Worm (Caenorhabditis elegans): ENCODE data around the gene F56C9.8.

Gene F56C9.8

DNA sequence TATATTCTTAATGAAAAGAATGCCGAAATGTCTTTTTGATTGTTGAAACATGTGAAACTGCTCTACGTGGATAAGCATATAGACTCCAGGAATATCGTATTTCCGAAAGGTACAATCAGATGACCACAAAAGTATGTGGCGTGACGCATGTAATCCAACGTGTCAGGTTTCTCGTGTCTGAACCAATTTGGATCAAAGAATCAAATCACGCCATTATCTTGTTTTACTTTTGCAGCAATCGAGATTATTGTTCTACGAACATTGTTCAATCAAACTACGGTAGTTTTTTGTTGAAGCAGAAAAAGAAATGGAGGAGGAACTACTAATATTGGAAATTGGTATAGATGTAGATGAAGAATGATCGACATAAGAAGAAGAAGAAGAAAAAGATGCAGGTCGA lies 45.6 kb downstream of the F56C9.8 start:
- TF ChIP-seq hmg-1.1 (GFP tag; IDR thresholded peaks at IDR 0.05) (no peak), ztf-7 (tag; optimal IDR thresholded peaks at IDR 0.05) (no peak), ces-1 (GFP tag; optimal IDR thresholded peaks at IDR 0.05) (no peak), hlh-11 (tag; optimal IDR thresholded peaks at IDR 0.05) (peak; percentile 28), lin-38 (GFP tag; IDR thresholded peaks at IDR 0.05) (no peak), ztf-11 (tag; optimal IDR thresholded peaks at IDR 0.05) (no peak), dmd-6 (GFP tag; IDR thresholded peaks at IDR 0.05) (0 out of 2 replicates have a peak, but pooled peaks have one; percentile 35), nhr-76 (tag; optimal IDR thresholded peaks at IDR 0.05) (no peak), Y75B8A.6 (GFP tag; IDR thresholded peaks at IDR 0.05) (no peak), F37D6.2 (tag; optimal IDR thresholded peaks at IDR 0.05) (no peak), F26F4.8 (GFP tag; conservative IDR thresholded peaks at IDR 0.05) (no peak), php-3 (GFP tag; IDR thresholded peaks at IDR 0.05) (no peak), lim-7 (GFP tag; IDR thresholded peaks at IDR 0.05) (no peak), hlh-30 (tag; optimal IDR thresholded peaks at IDR 0.05; ENCODE audit: insufficient read depth) (peak; percentile 64), mdl-1 (tag; optimal IDR thresholded peaks at IDR 0.05) (peak in 1 of 2 experiments; percentile 63), zag-1 (tag; optimal IDR thresholded peaks at IDR 0.05) (no peak), nhr-11 (tag; optimal IDR thresholded peaks at IDR 0.05) (no peak), nhr-28 (tag; optimal IDR thresholded peaks at IDR 0.05) (peak; percentile 44), lin-15B (tag; optimal IDR thresholded peaks at IDR 0.05) (no peak), sdz-12 (GFP tag; optimal IDR thresholded peaks at IDR 0.05) (no peak), mxl-3 (GFP tag; optimal IDR thresholded peaks at IDR 0.05) (peak; percentile 2)

DNA sequence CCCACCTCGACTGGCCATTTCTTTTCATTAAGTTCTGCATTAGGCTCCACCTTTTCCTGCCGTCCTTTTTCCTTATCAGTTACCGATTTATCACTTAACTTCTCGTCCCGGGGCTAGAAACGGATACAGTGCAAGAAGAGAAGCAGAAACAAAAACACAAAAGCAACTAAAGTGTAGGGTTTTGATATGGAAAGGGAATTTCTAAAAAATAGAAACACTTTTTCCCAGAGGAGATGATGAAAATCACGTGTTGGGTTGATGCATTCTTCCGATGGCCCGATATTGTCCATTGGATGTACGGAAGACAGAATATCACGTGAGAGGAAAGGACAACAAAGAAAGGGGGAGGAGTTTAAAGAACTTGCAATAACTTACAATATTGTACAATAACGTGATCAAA lies 46.5 kb downstream of the F56C9.8 start:
- 0 out of 2 replicates have a peak, but pooled peaks have one; percentile 16 for TF ChIP-seq lim-7 (GFP tag; IDR thresholded peaks at IDR 0.05)
- TF ChIP-seq daf-8 (GFP tag; IDR thresholded peaks at IDR 0.05) = no peak
- peak in 1 of 2 experiments; percentile 35 for TF ChIP-seq mdl-1 (tag; optimal IDR thresholded peaks at IDR 0.05)
- peak; percentile 86 for TF ChIP-seq hlh-30 (tag; optimal IDR thresholded peaks at IDR 0.05; ENCODE audit: insufficient read depth)
- TF ChIP-seq zag-1 (tag; optimal IDR thresholded peaks at IDR 0.05) = no peak
- TF ChIP-seq Y105C5A.15 (GFP tag; IDR thresholded peaks at IDR 0.05) = no peak
- TF ChIP-seq nhr-28 (tag; optimal IDR thresholded peaks at IDR 0.05) = peak; percentile 66
- TF ChIP-seq hif-1 (tag; optimal IDR thresholded peaks at IDR 0.05) = no peak
- TF ChIP-seq Y48G9A.11 (GFP tag; IDR thresholded peaks at IDR 0.05) = no peak
- TF ChIP-seq unc-62 (GFP tag; optimal IDR thresholded peaks at IDR 0.05 in 1 of 2) = no peak
- no peak for TF ChIP-seq unc-62 (tag; optimal IDR thresholded peaks at IDR 0.05)
- TF ChIP-seq nhr-48 (tag; optimal IDR thresholded peaks at IDR 0.05) = peak; percentile 47
- peak; percentile 70 for TF ChIP-seq pqm-1 (tag; optimal IDR thresholded peaks at IDR 0.05)
- no peak for TF ChIP-seq ceh-28 (tag; optimal IDR thresholded peaks at IDR 0.05)
- TF ChIP-seq nhr-76 (tag; optimal IDR thresholded peaks at IDR 0.05) = peak; percentile 40
- TF ChIP-seq daf-12 (tag; optimal IDR thresholded peaks at IDR 0.05) = no peak
- TF ChIP-seq egl-27 (tag; optimal IDR thresholded peaks at IDR 0.05) = no peak
- TF ChIP-seq T20F7.1 (GFP tag; optimal IDR thresholded peaks at IDR 0.05) = no peak
- no peak for TF ChIP-seq fkh-10 (GFP tag; optimal IDR thresholded peaks at IDR 0.05)
- TF ChIP-seq T26A8.4 (GFP tag; IDR thresholded peaks at IDR 0.05) = no peak
- TF ChIP-seq tra-1 (GFP tag; IDR thresholded peaks at IDR 0.05) = 0 out of 2 replicates have a peak, but pooled peaks have one; percentile 42
- no peak for TF ChIP-seq ceh-62 (tag; optimal IDR thresholded peaks at IDR 0.05)
- no peak for TF ChIP-seq madf-5 (GFP tag; IDR thresholded peaks at IDR 0.05)
- no peak for TF ChIP-seq zfp-2 (tag; optimal IDR thresholded peaks at IDR 0.05)
- no peak for TF ChIP-seq ceh-82 (tag; optimal IDR thresholded peaks at IDR 0.05)
- no peak for TF ChIP-seq saeg-2 (GFP tag; IDR thresholded peaks at IDR 0.05)
- TF ChIP-seq jun-1 (tag; optimal IDR thresholded peaks at IDR 0.05) = no peak
- no peak for TF ChIP-seq hmg-1.1 (GFP tag; IDR thresholded peaks at IDR 0.05)
- TF ChIP-seq R02D3.7 (tag; optimal IDR thresholded peaks at IDR 0.05) = no peak
- TF ChIP-seq lin-15B (tag; optimal IDR thresholded peaks at IDR 0.05) = no peak
- TF ChIP-seq D1046.2 (GFP tag; IDR thresholded peaks at IDR 0.05) = no peak
- no peak for TF ChIP-seq F37D6.2 (tag; optimal IDR thresholded peaks at IDR 0.05)
- no peak for TF ChIP-seq nhr-25 (tag; optimal IDR thresholded peaks at IDR 0.05; ENCODE audit: borderline replicate concordance, insufficient read depth)
- no peak for TF ChIP-seq zfp-3 (GFP tag; conservative IDR thresholded peaks at IDR 0.05)
- no peak for TF ChIP-seq lin-38 (GFP tag; IDR thresholded peaks at IDR 0.05)
- no peak for TF ChIP-seq snpc-4 (tag; optimal IDR thresholded peaks at IDR 0.05)
- TF ChIP-seq hlh-11 (tag; optimal IDR thresholded peaks at IDR 0.05) = peak; percentile 81
- no peak for TF ChIP-seq lir-3 (tag; optimal IDR thresholded peaks at IDR 0.05)
- no peak for TF ChIP-seq mxl-2 (GFP tag; conservative IDR thresholded peaks at IDR 0.05)
